Worm (Caenorhabditis elegans): ENCODE data around the gene apc-11.

The apc-11 gene

ce11 chrIII:4584068-4584566 lies 10.1 kb downstream of the apc-11 start, which contains the start of gene F35G12.5:
Gene F35G12.5, plus strand, starts transcription at chrIII:4584118.
- TF ChIP-seq ceh-83 (GFP tag; optimal IDR thresholded peaks at IDR 0.05) (no peak), drap-1 (GFP tag; optimal IDR thresholded peaks at IDR 0.05) (no peak)

DNA sequence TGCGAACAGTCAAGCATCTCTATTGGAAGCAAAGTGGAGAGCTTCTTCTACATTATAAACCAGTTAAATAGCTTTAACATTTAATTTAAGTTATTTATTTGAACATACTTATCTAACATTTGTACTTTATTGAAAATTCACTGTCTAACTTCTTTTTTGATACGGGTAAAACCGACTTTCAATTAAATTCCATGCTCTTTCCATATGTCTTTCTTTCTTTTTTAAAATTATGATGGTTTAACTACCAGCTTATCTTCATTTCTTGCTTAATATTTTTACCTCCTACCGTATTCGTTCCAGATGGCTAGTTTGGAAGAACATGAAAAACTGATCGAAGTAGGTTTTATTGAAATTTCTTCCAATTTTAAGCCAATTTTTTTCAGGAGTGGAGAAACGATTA lies 12.7 kb downstream of the apc-11 start, which contains the start of gene F35G12.12:
TSS of gene F35G12.12 (plus strand) at position 301 of the 400 bp plus-strand sequence.
- TF ChIP-seq drap-1 (GFP tag; optimal IDR thresholded peaks at IDR 0.05) = no peak
- no peak for TF ChIP-seq cnd-1 (tag; optimal IDR thresholded peaks at IDR 0.05)
- no peak for TF ChIP-seq tbx-8 (GFP tag; optimal IDR thresholded peaks at IDR 0.05)
- no peak for TF ChIP-seq ceh-39 (tag; optimal IDR thresholded peaks at IDR 0.05)
- TF ChIP-seq mls-2 (tag; optimal IDR thresholded peaks at IDR 0.05) = no peak
- TF ChIP-seq sptf-1 (tag; optimal IDR thresholded peaks at IDR 0.05) = no peak
- no peak for TF ChIP-seq ceh-83 (GFP tag; optimal IDR thresholded peaks at IDR 0.05)
- no peak for TF ChIP-seq lsy-2 (tag; optimal IDR thresholded peaks at IDR 0.05)
- TF ChIP-seq ceh-43 (GFP tag; optimal IDR thresholded peaks at IDR 0.05) = no peak
- no peak for TF ChIP-seq unc-120 (tag; optimal IDR thresholded peaks at IDR 0.05; ENCODE audit: poor library complexity, severe bottlenecking)
- no peak for TF ChIP-seq unc-39 (tag; optimal IDR thresholded peaks at IDR 0.05)
- no peak for TF ChIP-seq lin-13 (tag; optimal IDR thresholded peaks at IDR 0.05)
- no peak for TF ChIP-seq sem-2 (GFP tag; optimal IDR thresholded peaks at IDR 0.05)
- no peak for TF ChIP-seq ces-1 (GFP tag; optimal IDR thresholded peaks at IDR 0.05)
- no peak for TF ChIP-seq M03D4.4 (tag; optimal IDR thresholded peaks at IDR 0.05)
- no peak for TF ChIP-seq elt-3 (tag; optimal IDR thresholded peaks at IDR 0.05)
- TF ChIP-seq mab-5 (tag; optimal IDR thresholded peaks at IDR 0.05) = no peak
- no peak for TF ChIP-seq nhr-28 (tag; optimal IDR thresholded peaks at IDR 0.05)
- TF ChIP-seq bed-3 (GFP tag; optimal IDR thresholded peaks at IDR 0.05) = no peak
- no peak for TF ChIP-seq ham-2 (GFP tag; optimal IDR thresholded peaks at IDR 0.05)

DNA sequence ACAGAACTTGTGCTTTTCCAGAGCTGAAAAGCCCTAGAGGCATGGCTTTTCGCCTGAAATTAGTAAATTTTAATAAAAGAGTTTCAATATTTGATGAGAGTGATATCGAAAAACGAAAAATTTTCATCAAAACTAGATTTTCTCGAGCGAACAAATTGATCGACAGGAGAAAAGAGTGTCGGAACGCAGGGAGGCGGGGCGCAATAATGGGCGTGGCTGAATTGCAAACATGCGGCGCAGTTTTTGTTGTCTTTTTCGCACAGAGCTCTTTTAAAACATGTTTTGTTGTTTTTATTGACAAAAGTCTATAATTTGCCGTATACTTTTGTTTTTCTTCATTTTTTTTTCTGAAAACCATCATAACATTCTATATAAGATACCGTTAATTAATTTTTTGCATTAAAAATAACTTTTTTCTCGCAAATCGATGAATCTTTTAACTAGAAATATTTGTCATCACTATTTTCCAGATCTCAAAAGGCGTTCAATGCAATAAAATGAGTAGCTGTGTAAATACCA lies 15.8 kb downstream of the apc-11 start, which contains the start of the genes sel-5 and wdr-48:
TSS of gene sel-5 (minus strand) at position 53 of the 519 bp plus-strand sequence.
TSS of gene wdr-48 (plus strand) at position 469 of the 519 bp plus-strand sequence.
- TF ChIP-seq lsy-2 (tag; optimal IDR thresholded peaks at IDR 0.05) (peak; percentile 74), mab-5 (tag; optimal IDR thresholded peaks at IDR 0.05) (no peak), sem-2 (GFP tag; optimal IDR thresholded peaks at IDR 0.05) (no peak), unc-62 (GFP tag; optimal IDR thresholded peaks at IDR 0.05) (no peak), nhr-237 (tag; optimal IDR thresholded peaks at IDR 0.05) (no peak), snpc-4 (tag; optimal IDR thresholded peaks at IDR 0.05) (no peak), nhr-2 (tag; optimal IDR thresholded peaks at IDR 0.05) (no peak), blmp-1 (tag; optimal IDR thresholded peaks at IDR 0.05) (no peak), lin-13 (tag; optimal IDR thresholded peaks at IDR 0.05) (peak; percentile 33), unc-120 (tag; optimal IDR thresholded peaks at IDR 0.05; ENCODE audit: poor library complexity, severe bottlenecking) (peak; percentile 34), elt-1 (tag; optimal IDR thresholded peaks at IDR 0.05; ENCODE audit: borderline replicate concordance, insufficient read depth) (no peak), nhr-28 (tag; optimal IDR thresholded peaks at IDR 0.05) (no peak), elt-3 (tag; optimal IDR thresholded peaks at IDR 0.05) (no peak), M03D4.4 (tag; optimal IDR thresholded peaks at IDR 0.05) (no peak), mep-1 (tag; optimal IDR thresholded peaks at IDR 0.05) (peak; percentile 39), zip-8 (tag; optimal IDR thresholded peaks at IDR 0.05) (no peak), ces-1 (GFP tag; optimal IDR thresholded peaks at IDR 0.05) (peak; percentile 32)

- TF ChIP-seq lin-32 (GFP tag; optimal IDR thresholded peaks at IDR 0.05) (peak; percentile 85), ceh-83 (GFP tag; optimal IDR thresholded peaks at IDR 0.05) (peak; percentile 91), cnd-1 (tag; optimal IDR thresholded peaks at IDR 0.05) (peak; percentile 95), M03D4.4 (tag; optimal IDR thresholded peaks at IDR 0.05) (peak; percentile 97), sptf-1 (tag; optimal IDR thresholded peaks at IDR 0.05) (peak; percentile 98), mab-5 (tag; optimal IDR thresholded peaks at IDR 0.05) (peak; percentile 91), hlh-1 (tag; optimal IDR thresholded peaks at IDR 0.05) (peak; percentile 94), ztf-11 (tag; optimal IDR thresholded peaks at IDR 0.05) (peak; percentile 97), sem-2 (GFP tag; optimal IDR thresholded peaks at IDR 0.05) (peak; percentile 90), lin-13 (tag; optimal IDR thresholded peaks at IDR 0.05) (peak; percentile 70), elt-1 (tag; optimal IDR thresholded peaks at IDR 0.05; ENCODE audit: borderline replicate concordance, insufficient read depth) (peak; percentile 95), unc-39 (tag; optimal IDR thresholded peaks at IDR 0.05) (peak; percentile 83), nhr-237 (tag; optimal IDR thresholded peaks at IDR 0.05) (peak; percentile 35), mls-2 (tag; optimal IDR thresholded peaks at IDR 0.05) (peak; percentile 99), snpc-4 (tag; optimal IDR thresholded peaks at IDR 0.05) (no peak), ham-2 (GFP tag; optimal IDR thresholded peaks at IDR 0.05) (peak; percentile 90), nhr-2 (tag; optimal IDR thresholded peaks at IDR 0.05) (no peak), nhr-12 (tag; optimal IDR thresholded peaks at IDR 0.05) (peak; percentile 82), nhr-28 (tag; optimal IDR thresholded peaks at IDR 0.05) (peak; percentile 61), bed-3 (GFP tag; optimal IDR thresholded peaks at IDR 0.05) (peak; percentile 87), elt-3 (tag; optimal IDR thresholded peaks at IDR 0.05) (peak; percentile 66), flh-1 (GFP tag; optimal IDR thresholded peaks at IDR 0.05) (peak; percentile 90), ces-1 (GFP tag; optimal IDR thresholded peaks at IDR 0.05) (peak; percentile 56), drap-1 (GFP tag; optimal IDR thresholded peaks at IDR 0.05) (peak; percentile 96), nhr-76 (tag; optimal IDR thresholded peaks at IDR 0.05) (peak; percentile 96), tbx-8 (GFP tag; optimal IDR thresholded peaks at IDR 0.05) (peak; percentile 93), mep-1 (tag; optimal IDR thresholded peaks at IDR 0.05) (peak; percentile 93), pha-4 (tag; optimal IDR thresholded peaks at IDR 0.05) (peak; percentile 70), ceh-43 (GFP tag; optimal IDR thresholded peaks at IDR 0.05) (peak; percentile 95), unc-120 (tag; optimal IDR thresholded peaks at IDR 0.05; ENCODE audit: poor library complexity, severe bottlenecking) (peak; percentile 98), blmp-1 (tag; optimal IDR thresholded peaks at IDR 0.05) (peak; percentile 92), unc-62 (GFP tag; optimal IDR thresholded peaks at IDR 0.05) (peak; percentile 64), lsy-2 (tag; optimal IDR thresholded peaks at IDR 0.05) (peak; percentile 79), ceh-39 (tag; optimal IDR thresholded peaks at IDR 0.05) (peak; percentile 31), zip-8 (tag; optimal IDR thresholded peaks at IDR 0.05) (peak; percentile 24)
Measured at ce11 chrIII:4568455-4568854, 25.8 kb downstream of the apc-11 start, which contains the start of gene idhg-1. Gene idhg-1, plus strand, starts transcription at chrIII:4568797.
